Fruit fly (Drosophila melanogaster) whole organism, prepupa: ENCODE data around the gene Spc105R.

Source experiments
- CG10669 ChIP-seq: fragments of 200-800 bp; sonication (Bioruptor generic); optimal IDR thresholded peaks from 3 replicates; lab custom pipeline; 2018; ENCODE audit warnings: missing biosample characterization, mild to moderate bottlenecking, missing genetic modification characterization, moderate library complexity
- CG11294 ChIP-seq: fragments of 200-800 bp; sonication (Bioruptor generic); IDR thresholded peaks from 2 replicates; pipeline ENCODE4 v1.3.6; 2022; ENCODE audit warnings: missing biosample characterization, missing genetic modification characterization
- CG1621 ChIP-seq: fragments of 200-800 bp; sonication (Bioruptor generic); optimal IDR thresholded peaks from 3 replicates; lab custom pipeline; 2018; ENCODE audit warnings: missing biosample characterization, mild to moderate bottlenecking, missing genetic modification characterization
- CG16779 ChIP-seq: fragments of 200-800 bp; sonication (Bioruptor generic); optimal IDR thresholded peaks from 3 replicates; lab custom pipeline; 2017; ENCODE audit warnings: missing biosample characterization, mild to moderate bottlenecking, missing genetic modification characterization
- CG3032 ChIP-seq: fragments of 200-800 bp; optimal IDR thresholded peaks from 2 replicates; lab custom pipeline; 2019; ENCODE audit warnings: missing biosample characterization, mild to moderate bottlenecking, missing genetic modification characterization, moderate library complexity
- CG4318 ChIP-seq: fragments of 200-800 bp; sonication (Bioruptor generic); optimal IDR thresholded peaks from 3 replicates; lab custom pipeline; 2017; ENCODE audit warnings: missing biosample characterization, mild to moderate bottlenecking, missing genetic modification characterization
- CG7368 ChIP-seq: fragments of 200-800 bp; sonication (Bioruptor generic); optimal IDR thresholded peaks from 3 replicates; lab custom pipeline; 2016; ENCODE audit warnings: missing biosample characterization, missing genetic modification characterization
- CG8319 ChIP-seq: fragments of 200-800 bp; sonication (Bioruptor generic); optimal IDR thresholded peaks from 3 replicates; lab custom pipeline; 2016; ENCODE audit warnings: missing biosample characterization, missing genetic modification characterization
- Eip75B ChIP-seq: fragments of 200-800 bp; sonication (Bioruptor generic); optimal IDR thresholded peaks from 3 replicates; lab custom pipeline; 2016; ENCODE audit warnings: missing biosample characterization, missing genetic modification characterization
- Eip78C ChIP-seq: fragments of 200-800 bp; sonication (Bioruptor generic); peaks from one replicate; lab custom pipeline; 2016; ENCODE audit warnings: missing biosample characterization, missing genetic modification characterization
- Eip93F ChIP-seq: fragments of 200-800 bp; sonication (Bioruptor generic); optimal IDR thresholded peaks from 2 replicates; lab custom pipeline; 2016; ENCODE audit warnings: missing biosample characterization, mild to moderate bottlenecking, missing genetic modification characterization
- Ets21C ChIP-seq: fragments of 200-800 bp; sonication (Bioruptor generic); optimal IDR thresholded peaks from 3 replicates; lab custom pipeline; 2016; ENCODE audit warnings: missing biosample characterization, missing genetic modification characterization
- Ets96B ChIP-seq: fragments of 200-800 bp; optimal IDR thresholded peaks from 2 replicates; lab custom pipeline; 2019; ENCODE audit warnings: missing biosample characterization, mild to moderate bottlenecking, missing genetic modification characterization, moderate library complexity
- Gug ChIP-seq: fragments of 200-800 bp; sonication (Bioruptor generic); IDR thresholded peaks from 2 replicates; pipeline ENCODE4 v1.3.6; 2022; ENCODE audit warnings: missing biosample characterization, missing genetic modification characterization
- Hr38 ChIP-seq: sonication (Bioruptor generic); optimal IDR thresholded peaks from 2 replicates; lab custom pipeline; 2016; ENCODE audit warnings: missing biosample characterization, missing genetic modification characterization
- Hr39 ChIP-seq: fragments of 200-800 bp; sonication (Bioruptor generic); optimal IDR thresholded peaks from 2 replicates; lab custom pipeline; 2016; ENCODE audit warnings: missing biosample characterization, missing genetic modification characterization
- Smox ChIP-seq: fragments of 200-800 bp; sonication (Bioruptor generic); optimal IDR thresholded peaks from 3 replicates; lab custom pipeline; 2016; ENCODE audit warnings: missing biosample characterization, missing genetic modification characterization
- Sox102F ChIP-seq: fragments of 200-800 bp; sonication (Bioruptor generic); optimal IDR thresholded peaks from 2 replicates; lab custom pipeline; 2016; ENCODE audit warnings: missing biosample characterization, mild to moderate bottlenecking, missing genetic modification characterization
- Sox14 ChIP-seq: fragments of 200-800 bp; sonication (Bioruptor generic); optimal IDR thresholded peaks from 3 replicates; lab custom pipeline; 2016; ENCODE audit warnings: missing biosample characterization, missing genetic modification characterization
- achi ChIP-seq: fragments of 200-800 bp; sonication (Bioruptor generic); optimal IDR thresholded peaks from 3 replicates; lab custom pipeline; 2016; ENCODE audit warnings: missing biosample characterization, missing genetic modification characterization
- dac ChIP-seq: fragments of 200-800 bp; sonication (Bioruptor generic); optimal IDR thresholded peaks from 2 replicates; lab custom pipeline; 2017; ENCODE audit warnings: missing biosample characterization, mild to moderate bottlenecking, missing genetic modification characterization
- dsx ChIP-seq: fragments of 200-800 bp; optimal IDR thresholded peaks from 3 replicates; lab custom pipeline; 2019; ENCODE audit warnings: missing biosample characterization, mild to moderate bottlenecking, missing genetic modification characterization, moderate library complexity; ENCODE audit not compliant: poor library complexity, severe bottlenecking
- esn ChIP-seq: fragments of 200-800 bp; sonication (Bioruptor generic); optimal IDR thresholded peaks from 2 replicates; lab custom pipeline; 2016; ENCODE audit warnings: missing biosample characterization, mild to moderate bottlenecking, missing genetic modification characterization, moderate library complexity
- fd59A ChIP-seq: fragments of 200-800 bp; sonication (Bioruptor generic); optimal IDR thresholded peaks from 2 replicates; lab custom pipeline; 2017; ENCODE audit warnings: missing biosample characterization, mild to moderate bottlenecking, missing genetic modification characterization, missing genetic modification reagents
- fd85E ChIP-seq: fragments of 200-800 bp; sonication (Bioruptor generic); optimal IDR thresholded peaks from 3 replicates; lab custom pipeline; 2016; ENCODE audit warnings: missing biosample characterization, missing genetic modification characterization
- fkh ChIP-seq: fragments of 200-800 bp; sonication (Bioruptor generic); optimal IDR thresholded peaks from 3 replicates; lab custom pipeline; 2017; ENCODE audit warnings: missing biosample characterization, mild to moderate bottlenecking, missing genetic modification characterization, moderate library complexity
- lz ChIP-seq: fragments of 200-800 bp; sonication (Bioruptor generic); optimal IDR thresholded peaks from 3 replicates; lab custom pipeline; 2016; ENCODE audit warnings: missing biosample characterization, missing genetic modification characterization
- net ChIP-seq: fragments of 200-800 bp; sonication (Bioruptor generic); optimal IDR thresholded peaks from 3 replicates; lab custom pipeline; 2016; ENCODE audit warnings: missing biosample characterization, missing genetic modification characterization
- pdm3 ChIP-seq: fragments of 200-800 bp; sonication (Bioruptor generic); optimal IDR thresholded peaks from 3 replicates; lab custom pipeline; 2016; ENCODE audit warnings: missing biosample characterization, missing genetic modification characterization
- svp ChIP-seq: fragments of 200-800 bp; sonication (Bioruptor generic); peaks from one replicate; lab custom pipeline; 2016; ENCODE audit warnings: missing biosample characterization, missing genetic modification characterization
- topi ChIP-seq: fragments of 200-800 bp; sonication (Bioruptor generic); optimal IDR thresholded peaks from 3 replicates; lab custom pipeline; 2016; ENCODE audit warnings: missing biosample characterization, missing genetic modification characterization
- vri ChIP-seq: fragments of 200-800 bp; sonication (Bioruptor generic); optimal IDR thresholded peaks from 3 replicates; lab custom pipeline; 2016; ENCODE audit warnings: missing biosample characterization, mild to moderate bottlenecking, missing genetic modification characterization

Gene Spc105R

dm6 chr3L:20784812-20785671 is 15.2 kb upstream of the Spc105R start (continued):
- TF ChIP-seq Eip93F (GFP tag; lab: Kevin White, UChicago) = peak; percentile 57
- TF ChIP-seq dsx (GFP tag; lab: Kevin White, UChicago) = peak; percentile 11
- TF ChIP-seq dac (GFP tag; lab: Kevin White, UChicago) = no peak
- no peak for TF ChIP-seq Gug
- TF ChIP-seq fd85E (GFP tag; lab: Kevin White, UChicago) = no peak
- TF ChIP-seq CG1621 (tag; lab: Kevin White, UChicago) = no peak
- TF ChIP-seq fd59A (GFP tag; lab: Kevin White, UChicago) = no peak
- TF ChIP-seq svp (GFP tag; lab: Kevin White, UChicago) = peak; percentile 59
- TF ChIP-seq net (GFP tag; lab: Kevin White, UChicago) = peak; percentile 38
- TF ChIP-seq Ets21C (GFP tag; lab: Kevin White, UChicago) = no peak
- TF ChIP-seq CG11294 (GFP tag; lab: Robert Waterston, UW) = no peak
- no peak for TF ChIP-seq CG7368 (GFP tag; lab: Kevin White, UChicago)
- peak; percentile 55 for TF ChIP-seq pdm3 (GFP tag; lab: Kevin White, UChicago)
- peak; percentile 57 for TF ChIP-seq Smox (GFP tag; lab: Kevin White, UChicago)
- no peak for TF ChIP-seq CG16779 (tag; lab: Kevin White, UChicago)
- peak; percentile 37 for TF ChIP-seq achi (GFP tag; lab: Kevin White, UChicago)
- no peak for TF ChIP-seq CG8319 (GFP tag; lab: Kevin White, UChicago)
- TF ChIP-seq topi (GFP tag; lab: Kevin White, UChicago) = peak; percentile 48
- peak; percentile 88 for TF ChIP-seq CG3032 (tag; lab: Kevin White, UChicago)
- peak; percentile 28 for TF ChIP-seq Eip75B
- TF ChIP-seq lz (GFP tag; lab: Kevin White, UChicago) = peak; percentile 27
- TF ChIP-seq Hr38 (GFP tag; lab: Kevin White, UChicago) = no peak
- peak; percentile 41 for TF ChIP-seq Hr39
- TF ChIP-seq CG10669 (GFP tag; lab: Kevin White, UChicago) = no peak
- TF ChIP-seq CG4318 (GFP tag; lab: Kevin White, UChicago) = no peak

dm6 chr3L:20785742-20786427 is 14.3 kb upstream of the Spc105R start, which contains the start of gene Pcif1:
Gene Pcif1 (minus strand): TSS chr3L:20786197.
- TF ChIP-seq svp (GFP tag; lab: Kevin White, UChicago) (no peak), Eip78C (GFP tag; lab: Kevin White, UChicago) (peak; percentile 40), Sox14 (GFP tag; lab: Kevin White, UChicago) (peak; percentile 14), topi (GFP tag; lab: Kevin White, UChicago) (peak; percentile 31), lz (GFP tag; lab: Kevin White, UChicago) (peak; percentile 28), achi (GFP tag; lab: Kevin White, UChicago) (peak; percentile 13), esn (GFP tag; lab: Kevin White, UChicago) (peak; percentile 52), CG4318 (GFP tag; lab: Kevin White, UChicago) (no peak), fkh (GFP tag; lab: Kevin White, UChicago) (peak; percentile 67), vri (no peak), Sox102F (GFP tag; lab: Kevin White, UChicago) (peak; percentile 36)

dm6 chr3L:20787835-20788380 is 12.3 kb upstream of the Spc105R start, which contains the start of gene CG11396:
Gene CG11396 (minus strand): TSS chr3L:20788137.
- TF ChIP-seq esn (GFP tag; lab: Kevin White, UChicago) (peak; percentile 39), Sox14 (GFP tag; lab: Kevin White, UChicago) (peak; percentile 62), achi (GFP tag; lab: Kevin White, UChicago) (peak; percentile 52), Eip78C (GFP tag; lab: Kevin White, UChicago) (peak; percentile 45), Ets96B (tag; lab: Kevin White, UChicago) (no peak)
